Worm (Caenorhabditis elegans) whole organism, L1 larva: ENCODE measurements around the gene bus-8B.

ENCODE experiments used
- ama-1 ChIP-seq: fragments of 150-350 bp; optimal IDR thresholded peaks from 2 replicates; lab custom pipeline; 2014
- ceh-82 ChIP-seq, 3 experiments: fragments of 150-350 bp in 1 of 3; sonication (generic microtip) in 2 of 3; optimal IDR thresholded peaks; 2 replicates each; lab custom pipeline; 2014 to 2017; ENCODE audit warnings: missing biosample characterization in 3 of 3, missing genetic modification characterization in 3 of 3
- hlh-17 ChIP-seq: fragments of 200-800 bp; sonication (Bioruptor generic); optimal IDR thresholded peaks from 2 replicates; lab custom pipeline; 2018; ENCODE audit warnings: missing genetic modification characterization, mild to moderate bottlenecking, missing compliant biosample characterization, moderate library complexity, borderline replicate concordance
- mef-2 ChIP-seq: fragments of 150-350 bp; optimal IDR thresholded peaks from 2 replicates; lab custom pipeline; 2014; ENCODE audit warnings: missing biosample characterization, missing genetic modification characterization
- nhr-76 ChIP-seq: sonication (generic microtip); optimal IDR thresholded peaks from 2 replicates; lab custom pipeline; 2017; ENCODE audit warnings: missing biosample characterization, missing genetic modification characterization
- rnt-1 ChIP-seq: sonication (generic microtip); optimal IDR thresholded peaks from 2 replicates; lab custom pipeline; 2016; ENCODE audit warnings: mild to moderate bottlenecking, missing genetic modification characterization, moderate library complexity, missing compliant biosample characterization
- sox-4 ChIP-seq: sonication (generic microtip); optimal IDR thresholded peaks from 2 replicates; lab custom pipeline; 2016; ENCODE audit warnings: missing genetic modification characterization, missing compliant biosample characterization
- unc-130 ChIP-seq: fragments of 150-350 bp; optimal IDR thresholded peaks from 2 replicates; lab custom pipeline; 2017; ENCODE audit warnings: missing biosample characterization, missing genetic modification characterization, inconsistent platforms
- unc-30 ChIP-seq: sonication (generic microtip); optimal IDR thresholded peaks from 2 replicates; lab custom pipeline; 2017; ENCODE audit warnings: missing biosample characterization, missing genetic modification characterization
- zag-1 ChIP-seq: fragments of 150-350 bp; optimal IDR thresholded peaks from 2 replicates; lab custom pipeline; 2014; ENCODE audit warnings: missing biosample characterization, missing genetic modification characterization

DNA sequence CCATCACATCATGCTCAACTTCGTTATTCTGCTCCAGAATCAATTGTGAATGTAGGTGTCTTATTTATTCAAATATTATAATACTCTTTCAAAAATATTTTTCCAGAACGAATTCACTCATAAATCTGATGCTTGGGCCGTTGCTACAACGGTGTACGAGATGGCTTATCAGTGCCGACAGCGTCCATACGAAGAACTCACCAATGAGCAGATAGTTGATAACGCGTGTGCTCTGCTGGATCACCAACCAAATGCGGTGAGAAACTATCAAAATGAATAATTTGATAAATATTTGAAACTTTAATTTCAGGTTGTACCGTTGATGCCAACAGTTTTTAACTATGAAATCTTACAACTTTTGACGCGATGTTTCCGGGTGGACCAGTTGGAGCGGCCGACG, 27.5 kb upstream of the bus-8B start:
- TF ChIP-seq zag-1 (tag; lab: Kevin White, UChicago) (no peak), mef-2 (tag; lab: Kevin White, UChicago) (no peak), nhr-76 (tag; lab: Kevin White, UChicago) (no peak), ceh-82 (tag; optimal IDR thresholded peaks at IDR 0.05; lab: Kevin White, UChicago) (no peak), hlh-17 (GFP tag; lab: Kevin White, UChicago) (no peak), rnt-1 (tag; lab: Kevin White, UChicago) (no peak), unc-130 (no peak), sox-4 (tag; lab: Kevin White, UChicago) (no peak), unc-30 (tag; lab: Kevin White, UChicago) (no peak), ama-1 (lab: Kevin White, UChicago) (no peak)
